Worm (Caenorhabditis elegans) whole organism, midembryonic: Measurements from ENCODE around the gene lpd-7.

Experiments
- T22C8.4 ChIP-seq: fragments of 200-800 bp; sonication (Bioruptor generic); IDR thresholded peaks from 2 replicates; pipeline ENCODE4 v1.3.6; 2022; ENCODE audit warnings: missing genetic modification characterization, missing compliant biosample characterization
- cog-1 ChIP-seq: sonication (generic microtip); optimal IDR thresholded peaks from 2 replicates; lab custom pipeline; 2016; ENCODE audit warnings: missing genetic modification characterization, missing compliant biosample characterization
- med-1 ChIP-seq: sonication (generic microtip); optimal IDR thresholded peaks from 2 replicates; lab custom pipeline; 2017; ENCODE audit warnings: missing genetic modification characterization, mild to moderate bottlenecking, missing compliant biosample characterization, antibody characterized with exemption, missing genetic modification reagents; ENCODE audit not compliant: insufficient read depth
- ref-1 ChIP-seq: fragments of 200-800 bp; sonication (Bioruptor generic); conservative IDR thresholded peaks from 2 replicates; pipeline ENCODE4 v1.3.6; 2022; ENCODE audit warnings: missing genetic modification reagents, missing genetic modification characterization, missing compliant biosample characterization
- tab-1 ChIP-seq: fragments of 200-800 bp; sonication (Bioruptor generic); IDR thresholded peaks from 2 replicates; pipeline ENCODE4 v1.3.6; 2022; ENCODE audit warnings: missing genetic modification characterization, missing compliant biosample characterization
- ztf-29 ChIP-seq: fragments of 200-800 bp; sonication (Bioruptor generic); IDR thresholded peaks from 2 replicates; pipeline ENCODE4 v1.3.6; 2022; ENCODE audit warnings: missing genetic modification reagents, missing genetic modification characterization, missing compliant biosample characterization

DNA sequence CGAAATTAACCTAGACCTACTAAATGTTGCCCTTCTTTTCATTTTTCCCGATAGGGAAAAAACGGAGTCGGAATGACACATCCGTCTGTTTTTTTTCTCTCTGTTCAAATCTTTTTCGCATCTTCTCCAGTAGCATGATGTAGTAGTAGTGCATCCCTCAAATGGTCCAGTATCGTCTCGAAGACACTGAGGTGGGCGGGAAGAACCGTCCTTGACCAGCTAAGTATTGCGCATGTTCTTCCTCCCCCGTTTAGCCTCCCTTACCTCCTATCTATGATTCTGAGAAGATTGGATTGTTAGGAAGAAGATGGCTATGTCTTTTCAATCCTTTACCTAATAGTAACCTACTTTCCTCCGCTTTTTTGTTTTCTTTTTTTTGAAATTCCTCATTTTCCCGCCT is 49.8 kb downstream of the lpd-7 start:
- TF ChIP-seq tab-1 (GFP tag; lab: Robert Waterston, UW) (no peak), cog-1 (tag; lab: Kevin White, UChicago) (no peak), ref-1 (no peak), T22C8.4 (GFP tag; lab: Robert Waterston, UW) (no peak), ztf-29 (no peak), med-1 (GFP tag; lab: Kevin White, UChicago) (no peak)
